Worm (Caenorhabditis elegans): Measurements from ENCODE around the gene inpp-1.

DNA sequence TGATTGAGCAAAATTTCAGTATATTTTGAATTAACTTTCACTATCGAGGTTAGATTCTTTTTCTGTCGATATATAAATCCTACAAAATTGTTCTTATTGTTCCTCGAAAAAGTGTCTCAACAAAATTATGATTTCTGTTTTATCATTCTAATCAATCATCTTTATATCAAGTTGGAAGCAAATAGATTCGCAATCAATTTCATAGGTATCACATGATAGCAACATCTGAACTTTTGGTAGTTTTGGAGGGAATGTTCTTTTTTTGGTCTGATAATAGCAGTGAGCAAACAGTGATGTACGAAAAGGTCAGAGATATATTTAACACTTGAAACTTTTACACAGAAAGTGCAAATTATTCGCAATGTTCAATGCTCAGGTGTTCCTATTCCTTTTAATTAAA, 37.1 kb upstream of the inpp-1 start:
- TF ChIP-seq nhr-6 (tag; optimal IDR thresholded peaks at IDR 0.05) (no peak), ztf-4 (tag; optimal IDR thresholded peaks at IDR 0.05) (no peak), unc-39 (tag; optimal IDR thresholded peaks at IDR 0.05) (no peak), ama-1 (optimal IDR thresholded peaks at IDR 0.05) (no peak), aly-2 (tag; optimal IDR thresholded peaks at IDR 0.05) (no peak)

Measured in whole organism, L2 larva.